Fruit fly (Drosophila melanogaster) whole organism, embryonic: ENCODE results near the gene CG12035.

Source experiments
- Aef1 ChIP-seq: fragments of 200-800 bp; sonication (Bioruptor generic); IDR thresholded peaks from 3 replicates; pipeline ENCODE4 v1.3.6; 2022; ENCODE audit warnings: missing biosample characterization, missing genetic modification characterization
- Atf3 ChIP-seq: fragments of 200-800 bp; sonication (Bioruptor generic); optimal IDR thresholded peaks from 3 replicates; lab custom pipeline; 2016; ENCODE audit warnings: missing biosample characterization, missing genetic modification characterization
- CG11247 ChIP-seq: fragments of 200-800 bp; sonication (Bioruptor generic); IDR thresholded peaks from 2 replicates; pipeline ENCODE4 v1.3.6; 2022; ENCODE audit warnings: missing biosample characterization, missing genetic modification characterization
- CG11695 ChIP-seq: fragments of 200-800 bp; sonication (Bioruptor generic); IDR thresholded peaks from 3 replicates; pipeline ENCODE4 v1.3.6; 2022; ENCODE audit warnings: missing biosample characterization, missing genetic modification characterization
- CG12391 ChIP-seq: fragments of 200-800 bp; sonication (Bioruptor generic); optimal IDR thresholded peaks from 3 replicates; lab custom pipeline; 2018; ENCODE audit warnings: missing biosample characterization, mild to moderate bottlenecking, missing genetic modification characterization, moderate library complexity
- CG13775 ChIP-seq: fragments of 200-800 bp; sonication (Bioruptor generic); optimal IDR thresholded peaks from 3 replicates; lab custom pipeline; 2017; ENCODE audit warnings: missing biosample characterization, mild to moderate bottlenecking, missing genetic modification characterization
- CG14710 ChIP-seq: fragments of 200-800 bp; sonication (Bioruptor generic); optimal IDR thresholded peaks from 3 replicates; lab custom pipeline; 2019; ENCODE audit warnings: missing biosample characterization, mild to moderate bottlenecking, missing genetic modification characterization, moderate library complexity
- CG1603 ChIP-seq: fragments of 200-800 bp; sonication (Bioruptor generic); optimal IDR thresholded peaks from 2 replicates; lab custom pipeline; 2019; ENCODE audit warnings: missing biosample characterization, mild to moderate bottlenecking, missing genetic modification characterization, moderate library complexity
- CG1647 ChIP-seq: fragments of 200-800 bp; sonication (Bioruptor generic); optimal IDR thresholded peaks from 3 replicates; lab custom pipeline; 2016; ENCODE audit warnings: missing biosample characterization, missing genetic modification characterization
- CG16815 ChIP-seq: fragments of 200-800 bp; sonication (Bioruptor generic); optimal IDR thresholded peaks from 3 replicates; lab custom pipeline; 2017; ENCODE audit warnings: missing biosample characterization, mild to moderate bottlenecking, missing genetic modification characterization
- CG17328 ChIP-seq: fragments of 200-800 bp; sonication (Bioruptor generic); IDR thresholded peaks from 2 replicates; pipeline ENCODE4 v1.3.6; 2022; ENCODE audit warnings: missing biosample characterization, missing genetic modification characterization
- CG2202 ChIP-seq: fragments of 200-800 bp; sonication (Bioruptor generic); optimal IDR thresholded peaks from 2 replicates; lab custom pipeline; 2018; ENCODE audit warnings: missing biosample characterization, mild to moderate bottlenecking, missing genetic modification characterization
- CG30403 ChIP-seq: fragments of 200-800 bp; sonication (Bioruptor generic); optimal IDR thresholded peaks from 3 replicates; lab custom pipeline; 2016; ENCODE audit warnings: missing biosample characterization, missing genetic modification characterization
- CG32772 ChIP-seq: fragments of 200-800 bp; sonication (Bioruptor generic); IDR thresholded peaks from 2 replicates; pipeline ENCODE4 v1.3.6; 2022; ENCODE audit warnings: missing biosample characterization, missing genetic modification characterization
- CG34422 ChIP-seq: fragments of 200-800 bp; sonication (Bioruptor generic); IDR thresholded peaks from 3 replicates; pipeline ENCODE4 v1.3.6; 2022; ENCODE audit warnings: missing biosample characterization, missing genetic modification characterization
- CG42726 ChIP-seq: fragments of 200-800 bp; sonication (Bioruptor generic); IDR thresholded peaks from 2 replicates; pipeline ENCODE4 v1.3.6; 2022; ENCODE audit warnings: missing biosample characterization, missing genetic modification characterization; ENCODE audit not compliant: partially characterized antibody
- CG4707 ChIP-seq: fragments of 200-800 bp; sonication (Bioruptor generic); optimal IDR thresholded peaks from 2 replicates; lab custom pipeline; 2018; ENCODE audit warnings: missing biosample characterization, mild to moderate bottlenecking, missing genetic modification characterization, moderate library complexity
- CG4820 ChIP-seq: fragments of 200-800 bp; sonication (Bioruptor generic); optimal IDR thresholded peaks from 3 replicates; lab custom pipeline; 2016; ENCODE audit warnings: missing biosample characterization, missing genetic modification characterization
- CG5953 ChIP-seq: fragments of 200-800 bp; sonication (Bioruptor generic); IDR thresholded peaks from 2 replicates; pipeline ENCODE4 v1.3.6; 2022; ENCODE audit warnings: missing biosample characterization, missing genetic modification characterization
- CG7357 ChIP-seq: fragments of 200-800 bp; sonication (Bioruptor generic); IDR thresholded peaks from 3 replicates; pipeline ENCODE4 v1.3.6; 2022; ENCODE audit warnings: missing biosample characterization, missing genetic modification characterization
- CG7839 ChIP-seq: fragments of 200-800 bp; sonication (Bioruptor generic); optimal IDR thresholded peaks from 3 replicates; lab custom pipeline; 2018; ENCODE audit warnings: missing biosample characterization, mild to moderate bottlenecking, missing genetic modification characterization, moderate library complexity
- CG9727 ChIP-seq: fragments of 200-800 bp; sonication (Bioruptor generic); optimal IDR thresholded peaks from 3 replicates; lab custom pipeline; 2017; ENCODE audit warnings: missing biosample characterization, mild to moderate bottlenecking, missing genetic modification characterization
- CG9876 ChIP-seq: fragments of 200-800 bp; sonication (Bioruptor generic); optimal IDR thresholded peaks from 2 replicates; lab custom pipeline; 2016; ENCODE audit warnings: missing biosample characterization, missing genetic modification characterization
- Chrac-16 ChIP-seq: fragments of 200-800 bp; sonication (Bioruptor generic); optimal IDR thresholded peaks from 3 replicates; lab custom pipeline; 2016; ENCODE audit warnings: missing biosample characterization, missing genetic modification characterization
- CkIIα-i1 ChIP-seq: fragments of 200-800 bp; sonication (Bioruptor generic); IDR thresholded peaks from 2 replicates; pipeline ENCODE4 v1.3.6; 2022; ENCODE audit warnings: missing biosample characterization, missing genetic modification characterization
- E2f1 ChIP-seq: fragments of 200-800 bp; sonication (Bioruptor generic); IDR thresholded peaks from 2 replicates; pipeline ENCODE4 v1.3.6; 2022; ENCODE audit warnings: missing biosample characterization, missing genetic modification characterization
- Ets65A ChIP-seq: fragments of 200-800 bp; sonication (Bioruptor generic); peaks from one replicate; lab custom pipeline; 2016; ENCODE audit warnings: missing biosample characterization, missing genetic modification characterization
- H2.0 ChIP-seq: fragments of 200-800 bp; sonication (Bioruptor generic); IDR thresholded peaks from 2 replicates; pipeline ENCODE4 v1.3.6; 2022; ENCODE audit warnings: missing biosample characterization, missing genetic modification characterization
- Hr51 ChIP-seq, 2 experiments: fragments of 200-800 bp; sonication (Bioruptor generic); optimal IDR thresholded peaks; 2 replicates in 1 of 2; 3 replicates in 1 of 2; lab custom pipeline; 2016 to 2018; ENCODE audit warnings: missing biosample characterization in 2 of 2, missing genetic modification characterization in 2 of 2, mild to moderate bottlenecking in 1 of 2, moderate library complexity in 1 of 2
- Hsf ChIP-seq: fragments of 200-800 bp; sonication (Bioruptor generic); optimal IDR thresholded peaks from 3 replicates; lab custom pipeline; 2016; ENCODE audit warnings: missing biosample characterization, missing genetic modification characterization
- NC2α ChIP-seq: fragments of 200-800 bp; sonication (Bioruptor generic); optimal IDR thresholded peaks from 2 replicates; lab custom pipeline; 2016; ENCODE audit warnings: missing biosample characterization, missing genetic modification characterization
- Nf-YC ChIP-seq: fragments of 200-800 bp; optimal IDR thresholded peaks from 3 replicates; lab custom pipeline; 2019; ENCODE audit warnings: missing biosample characterization, mild to moderate bottlenecking, missing genetic modification characterization, moderate library complexity
- Pdp1 ChIP-seq, 2 experiments: fragments of 200-800 bp; sonication (Bioruptor generic); optimal IDR thresholded peaks; 3 replicates each; lab custom pipeline; 2016; ENCODE audit warnings: missing biosample characterization in 2 of 2, missing genetic modification characterization in 2 of 2, mild to moderate bottlenecking in 1 of 2, moderate library complexity in 1 of 2
- Ptx1 ChIP-seq: fragments of 200-800 bp; sonication (Bioruptor generic); IDR thresholded peaks from 2 replicates; pipeline ENCODE4 v1.3.6; 2022; ENCODE audit warnings: missing biosample characterization, missing genetic modification characterization
- Trl ChIP-seq, 3 experiments: fragments of >200 bp in 2 of 3; fragments of 200-800 bp in 1 of 3; sonication (Bioruptor generic) in 1 of 3; optimal IDR thresholded peaks; 2 replicates in 1 of 3; 3 replicates in 2 of 3; lab custom pipeline; 2016 to 2017; ENCODE audit warnings: missing biosample characterization in 1 of 3, missing genetic modification characterization in 1 of 3
- Xrp1 ChIP-seq: fragments of 200-800 bp; sonication (Bioruptor generic); IDR thresholded peaks from 2 replicates; pipeline ENCODE4 v1.3.6; 2022; ENCODE audit warnings: missing biosample characterization, missing genetic modification characterization
- bsh ChIP-seq, 2 experiments: fragments of 200-800 bp; sonication (Bioruptor generic); optimal IDR thresholded peaks; 2 replicates each; lab custom pipeline; 2017 to 2018; ENCODE audit warnings: mild to moderate bottlenecking in 2 of 2, missing biosample characterization in 2 of 2, missing genetic modification characterization in 2 of 2, moderate library complexity in 1 of 2
- dmrt11E ChIP-seq: fragments of 200-800 bp; sonication (Bioruptor generic); optimal IDR thresholded peaks from 3 replicates; lab custom pipeline; 2018; ENCODE audit warnings: missing biosample characterization, mild to moderate bottlenecking, missing genetic modification characterization, moderate library complexity
- dysf ChIP-seq: fragments of 200-800 bp; sonication (Bioruptor generic); IDR thresholded peaks from 3 replicates; pipeline ENCODE4 v1.3.6; 2022; ENCODE audit warnings: missing biosample characterization, missing genetic modification characterization
- ewg ChIP-seq: fragments of 200-800 bp; sonication (Bioruptor generic); optimal IDR thresholded peaks from 3 replicates; lab custom pipeline; 2017; ENCODE audit warnings: mild to moderate bottlenecking, missing biosample characterization, missing genetic modification reagents, missing genetic modification characterization
- fd96Cb ChIP-seq: fragments of 200-800 bp; sonication (Bioruptor generic); optimal IDR thresholded peaks from 2 replicates; lab custom pipeline; 2018; ENCODE audit warnings: missing biosample characterization, mild to moderate bottlenecking, missing genetic modification characterization, moderate library complexity
- ftz-f1 ChIP-seq: fragments of 200-800 bp; sonication (Bioruptor generic); optimal IDR thresholded peaks from 2 replicates; lab custom pipeline; 2016; ENCODE audit warnings: missing biosample characterization, missing genetic modification characterization
- hkb ChIP-seq, 2 experiments: fragments of 200-800 bp in 1 of 2; fragments of >200 bp in 1 of 2; sonication (Bioruptor generic) in 1 of 2; IDR thresholded peaks in 1 of 2; optimal IDR thresholded peaks in 1 of 2; 2 replicates each; pipeline versions ENCODE4 v1.3.6 to Lab custom; 2017 to 2022; ENCODE audit warnings: missing biosample characterization in 1 of 2, missing genetic modification characterization in 1 of 2
- sens-2 ChIP-seq: fragments of 200-800 bp; sonication (Bioruptor generic); IDR thresholded peaks from 2 replicates; pipeline ENCODE4 v1.3.6; 2022; ENCODE audit warnings: missing biosample characterization, missing genetic modification characterization
- tap ChIP-seq: fragments of 200-800 bp; optimal IDR thresholded peaks from 3 replicates; lab custom pipeline; 2019; ENCODE audit warnings: missing biosample characterization, mild to moderate bottlenecking, missing genetic modification characterization, moderate library complexity
- tio ChIP-seq: fragments of 200-800 bp; sonication (Bioruptor generic); optimal IDR thresholded peaks from 2 replicates; lab custom pipeline; 2017; ENCODE audit warnings: missing biosample characterization, missing genetic modification characterization, inconsistent platforms
- vfl ChIP-seq: fragments of 200-800 bp; sonication (Bioruptor generic); optimal IDR thresholded peaks from 2 replicates; lab custom pipeline; 2016; ENCODE audit warnings: missing biosample characterization, missing genetic modification characterization
- vvl ChIP-seq: fragments of 200-800 bp; sonication (Bioruptor generic); IDR thresholded peaks from 2 replicates; pipeline ENCODE4 v1.3.6; 2022; ENCODE audit warnings: missing biosample characterization, missing genetic modification characterization

CG12035 gene

dm6 chr3L:1702367-1702927, 21.7 kb upstream of the CG12035 start, which contains the start of gene CG13931 (continued):
- TF ChIP-seq Hr51 (GFP tag; optimal IDR thresholded peaks at IDR 0.05; lab: Kevin White, UChicago) (peak in 1 of 2 experiments; percentile 17), Hsf (GFP tag; lab: Kevin White, UChicago) (peak; percentile 8), vvl (GFP tag; lab: Robert Waterston, UW) (0 out of 2 replicates have a peak, but pooled peaks have one; percentile 53), CG11695 (0 out of 3 replicates have a peak, but pooled peaks have one; percentile 13), CG9876 (GFP tag; lab: Kevin White, UChicago) (no peak), sens-2 (GFP tag; lab: Robert Waterston, UW) (peak; percentile 25; the same call in 1 of the 2 replicates), CG2202 (tag; lab: Kevin White, UChicago) (no peak), CG1647 (GFP tag; lab: Kevin White, UChicago) (peak; percentile 20), CG11247 (GFP tag; lab: Robert Waterston, UW) (no peak), ewg (GFP tag; lab: Kevin White, UChicago) (no peak), CG17328 (peak; percentile 36; the same call in 1 of the 2 replicates), CG1603 (tag; lab: Kevin White, UChicago) (peak; percentile 73), H2.0 (GFP tag; lab: Robert Waterston, UW) (peak; percentile 21; the same call in 1 of the 2 replicates), CG16815 (GFP tag; lab: Kevin White, UChicago) (peak; percentile 8), Xrp1 (GFP tag; lab: Robert Waterston, UW) (peak; percentile 54; the same call in 1 of the 2 replicates), CG7839 (tag; lab: Kevin White, UChicago) (peak; percentile 46), CG42726 (GFP tag; lab: Robert Waterston, UW) (no peak), Ets65A (GFP tag; lab: Kevin White, UChicago) (peak; percentile 95), hkb (optimal IDR thresholded peaks at IDR 0.05; lab: Kevin White, UChicago) (no peak), hkb (GFP tag; IDR thresholded peaks at IDR 0.05; lab: Robert Waterston, UW) (peak; percentile 43; the same call in 1 of the 2 replicates), Trl (optimal IDR thresholded peaks at IDR 0.05; lab: Kevin White, UChicago) (no peak), Trl (GFP tag; optimal IDR thresholded peaks at IDR 0.05; lab: Kevin White, UChicago) (peak; percentile 6), CG12391 (tag; lab: Kevin White, UChicago) (peak; percentile 30), Pdp1 (GFP tag; optimal IDR thresholded peaks at IDR 0.05; lab: Kevin White, UChicago) (peak in 1 of 2 experiments; percentile 17), ftz-f1 (GFP tag; lab: Kevin White, UChicago) (no peak), Aef1 (GFP tag; lab: Robert Waterston, UW) (peak; percentile 45; the same call in 1 of the 3 replicates), CG7357 (GFP tag; lab: Robert Waterston, UW) (0 out of 3 replicates have a peak, but pooled peaks have one; percentile 16), CG9727 (peak; percentile 23), tio (GFP tag; lab: Kevin White, UChicago) (peak; percentile 32), CG34422 (GFP tag; lab: Robert Waterston, UW) (peak; percentile 23; the same call in 1 of the 3 replicates), CG4707 (GFP tag; lab: Kevin White, UChicago) (no peak), dysf (0 out of 3 replicates have a peak, but pooled peaks have one; percentile 22), CG30403 (GFP tag; lab: Kevin White, UChicago) (peak; percentile 38), CG4820 (GFP tag; lab: Kevin White, UChicago) (peak; percentile 0), CG14710 (tag; lab: Kevin White, UChicago) (peak; percentile 21), CkIIα-i1 (no peak), E2f1 (GFP tag; lab: Robert Waterston, UW) (0 out of 2 replicates have a peak, but pooled peaks have one; percentile 13), vfl (no peak), CG32772 (GFP tag; lab: Robert Waterston, UW) (0 out of 2 replicates have a peak, but pooled peaks have one; percentile 18), NC2α (no peak), Chrac-16 (GFP tag; lab: Kevin White, UChicago) (peak; percentile 23), Nf-YC (tag; lab: Kevin White, UChicago) (no peak), tap (no peak), fd96Cb (peak; percentile 28), CG13775 (GFP tag; lab: Kevin White, UChicago) (peak; percentile 5), dmrt11E (tag; lab: Kevin White, UChicago) (peak; percentile 56), bsh (GFP tag; optimal IDR thresholded peaks at IDR 0.05; lab: Kevin White, UChicago) (peak in 1 of 2 experiments; percentile 42), Atf3 (no peak), Ptx1 (GFP tag; lab: Robert Waterston, UW) (peak; percentile 41; the same call in 1 of the 2 replicates), CG5953 (GFP tag; lab: Robert Waterston, UW) (no peak)
